Worm (Caenorhabditis elegans) whole organism, L4 larva: Measurements from ENCODE around the gene msp-59.

Experiments
- F10B5.3 ChIP-seq: sonication (generic microtip); optimal IDR thresholded peaks from 2 replicates; lab custom pipeline; 2016; ENCODE audit warnings: mild to moderate bottlenecking, missing genetic modification characterization, missing compliant biosample characterization
- F37D6.2 ChIP-seq: sonication (generic microtip); optimal IDR thresholded peaks from 2 replicates; lab custom pipeline; 2016; ENCODE audit warnings: mild to moderate bottlenecking, missing genetic modification characterization, missing compliant biosample characterization
- F44E2.7 ChIP-seq: fragments of 200-800 bp; sonication (Bioruptor generic); IDR thresholded peaks from 2 replicates; pipeline ENCODE4 v2.1.2; 2022; ENCODE audit warnings: missing genetic modification characterization, missing compliant biosample characterization
- F49E8.2 ChIP-seq: sonication (generic microtip); optimal IDR thresholded peaks from 2 replicates; lab custom pipeline; 2016; ENCODE audit warnings: missing compliant biosample characterization, mild to moderate bottlenecking, missing genetic modification characterization, borderline replicate concordance
- T26A8.4 ChIP-seq: fragments of 200-800 bp; sonication (Bioruptor generic); IDR thresholded peaks from 2 replicates; pipeline ENCODE4 v1.3.6; 2022; ENCODE audit warnings: missing genetic modification characterization, missing compliant biosample characterization
- Y5F2A.4 ChIP-seq: fragments of 200-800 bp; sonication (Bioruptor generic); optimal IDR thresholded peaks from 2 replicates; lab custom pipeline; 2018; ENCODE audit warnings: mild to moderate bottlenecking, missing genetic modification characterization, missing compliant biosample characterization
- Y75B8A.6 ChIP-seq: fragments of 200-800 bp; sonication (Bioruptor generic); IDR thresholded peaks from 2 replicates; pipeline ENCODE4 v1.3.6; 2022; ENCODE audit warnings: missing genetic modification reagents, missing genetic modification characterization, missing compliant biosample characterization
- ZK546.5 ChIP-seq, 2 experiments: sonication (generic microtip); optimal IDR thresholded peaks; 2 replicates each; lab custom pipeline; 2017; ENCODE audit warnings: missing biosample characterization in 2 of 2, missing genetic modification characterization in 2 of 2
- aha-1 ChIP-seq: fragments of 150-350 bp; peaks from one replicate; lab custom pipeline; 2014; ENCODE audit warnings: missing biosample characterization, missing genetic modification characterization
- ama-1 ChIP-seq: fragments of 150-350 bp; optimal IDR thresholded peaks from 2 replicates; lab custom pipeline; 2014; ENCODE audit warnings: inconsistent platforms, mixed read lengths
- ceh-20 ChIP-seq: fragments of 200-800 bp; sonication (Bioruptor generic); IDR thresholded peaks from 2 replicates; pipeline ENCODE4 v1.3.6; 2022; ENCODE audit warnings: missing genetic modification reagents, missing genetic modification characterization, missing compliant biosample characterization
- ceh-28 ChIP-seq: fragments of 150-350 bp; optimal IDR thresholded peaks from 2 replicates; lab custom pipeline; 2014; ENCODE audit warnings: missing biosample characterization, missing genetic modification reagents, missing genetic modification characterization
- ceh-32 ChIP-seq: sonication (generic microtip); optimal IDR thresholded peaks from 2 replicates; lab custom pipeline; 2016; ENCODE audit warnings: mild to moderate bottlenecking, missing genetic modification characterization, missing compliant biosample characterization; ENCODE audit not compliant: poor library complexity
- ceh-44 ChIP-seq: fragments of 200-800 bp; sonication (Bioruptor generic); IDR thresholded peaks from 2 replicates; pipeline ENCODE4 v1.3.6; 2022; ENCODE audit warnings: missing genetic modification reagents, missing genetic modification characterization, missing compliant biosample characterization
- daf-16 ChIP-seq, 3 experiments: sonication (generic microtip); optimal IDR thresholded peaks; 2 replicates each; lab custom pipeline; 2016 to 2017; ENCODE audit warnings: missing genetic modification characterization in 3 of 3, missing genetic modification reagents in 3 of 3, mild to moderate bottlenecking in 2 of 3, missing compliant biosample characterization in 2 of 3, missing biosample characterization in 1 of 3, moderate library complexity in 1 of 3
- daf-19 ChIP-seq: fragments of 200-800 bp; sonication (Bioruptor generic); conservative IDR thresholded peaks from 2 replicates; pipeline ENCODE4 v1.3.6; 2022; ENCODE audit warnings: missing genetic modification characterization, missing compliant biosample characterization
- dmd-6 ChIP-seq: fragments of 200-800 bp; sonication (Bioruptor generic); IDR thresholded peaks from 2 replicates; pipeline ENCODE4 v1.3.6; 2022; ENCODE audit warnings: missing genetic modification reagents, missing genetic modification characterization, missing compliant biosample characterization
- dmd-8 ChIP-seq: fragments of 200-800 bp; sonication (Bioruptor generic); IDR thresholded peaks from 2 replicates; pipeline ENCODE4 v1.3.6; 2022; ENCODE audit warnings: missing genetic modification characterization, missing compliant biosample characterization
- egl-43 ChIP-seq: fragments of 200-800 bp; sonication (Bioruptor generic); IDR thresholded peaks from 2 replicates; pipeline ENCODE4 v1.3.6; 2022; ENCODE audit warnings: missing genetic modification reagents, missing genetic modification characterization, missing compliant biosample characterization
- fkh-10 ChIP-seq: fragments of 150-350 bp; optimal IDR thresholded peaks from 2 replicates; lab custom pipeline; 2014; ENCODE audit warnings: missing biosample characterization, missing genetic modification reagents, missing genetic modification characterization
- gei-8 ChIP-seq: fragments of 200-800 bp; sonication (Bioruptor generic); optimal IDR thresholded peaks from 2 replicates; lab custom pipeline; 2018; ENCODE audit warnings: mild to moderate bottlenecking, missing genetic modification characterization, missing compliant biosample characterization
- hlh-30 ChIP-seq: sonication (generic microtip); optimal IDR thresholded peaks from 2 replicates; lab custom pipeline; 2017; ENCODE audit warnings: antibody characterized with exemption, mild to moderate bottlenecking, missing genetic modification characterization, missing compliant biosample characterization; ENCODE audit not compliant: insufficient read depth
- hmg-1.1 ChIP-seq: fragments of 200-800 bp; sonication (Bioruptor generic); IDR thresholded peaks from 2 replicates; pipeline ENCODE4 v1.3.6; 2022; ENCODE audit warnings: missing genetic modification reagents, missing genetic modification characterization, missing compliant biosample characterization
- jun-1 ChIP-seq: fragments of 150-350 bp; optimal IDR thresholded peaks from 2 replicates; lab custom pipeline; 2014; ENCODE audit warnings: missing biosample characterization, missing genetic modification reagents, missing genetic modification characterization
- lin-13 ChIP-seq: fragments of 150-350 bp; optimal IDR thresholded peaks from 2 replicates; lab custom pipeline; 2014; ENCODE audit warnings: missing biosample characterization, missing genetic modification reagents, missing genetic modification characterization
- lin-15B ChIP-seq: fragments of 150-350 bp; sonication (generic microtip); optimal IDR thresholded peaks from 3 replicates; lab custom pipeline; 2014; ENCODE audit warnings: missing biosample characterization, missing genetic modification characterization
- lin-38 ChIP-seq: fragments of 200-800 bp; sonication (Bioruptor generic); IDR thresholded peaks from 2 replicates; pipeline ENCODE4 v1.3.6; 2022; ENCODE audit warnings: missing genetic modification reagents, missing genetic modification characterization, missing compliant biosample characterization
- madf-9 ChIP-seq: fragments of 200-800 bp; sonication (Bioruptor generic); conservative IDR thresholded peaks from 2 replicates; pipeline ENCODE4 v1.3.6; 2022; ENCODE audit warnings: missing genetic modification reagents, missing genetic modification characterization, missing compliant biosample characterization
- mdl-1 ChIP-seq, 2 experiments: fragments of 150-350 bp in 1 of 2; sonication (generic microtip) in 1 of 2; optimal IDR thresholded peaks; 2 replicates each; lab custom pipeline; 2014 to 2017; ENCODE audit warnings: missing biosample characterization in 2 of 2, missing genetic modification characterization in 2 of 2
- mep-1 ChIP-seq: fragments of 150-350 bp; sonication (generic microtip); optimal IDR thresholded peaks from 3 replicates; lab custom pipeline; 2014; ENCODE audit warnings: missing biosample characterization, missing genetic modification characterization
- mxl-2 ChIP-seq: fragments of 200-800 bp; sonication (Bioruptor generic); conservative IDR thresholded peaks from 2 replicates; pipeline ENCODE4 v1.3.6; 2022; ENCODE audit warnings: missing genetic modification reagents, missing genetic modification characterization, missing compliant biosample characterization
- mxl-3 ChIP-seq: fragments of 200-800 bp; sonication (Bioruptor generic); optimal IDR thresholded peaks from 2 replicates; lab custom pipeline; 2018; ENCODE audit warnings: mild to moderate bottlenecking, missing genetic modification characterization, missing compliant biosample characterization
- nhr-102 ChIP-seq: sonication (generic microtip); optimal IDR thresholded peaks from 2 replicates; lab custom pipeline; 2016; ENCODE audit warnings: mild to moderate bottlenecking, missing genetic modification characterization, moderate library complexity, missing compliant biosample characterization
- nhr-237 ChIP-seq: sonication (generic microtip); optimal IDR thresholded peaks from 2 replicates; lab custom pipeline; 2017; ENCODE audit warnings: missing biosample characterization, missing genetic modification characterization
- nhr-28 ChIP-seq: fragments of 150-350 bp; optimal IDR thresholded peaks from 2 replicates; lab custom pipeline; 2014; ENCODE audit warnings: missing biosample characterization, missing genetic modification characterization
- nhr-41 ChIP-seq: fragments of 200-800 bp; sonication (Bioruptor generic); IDR thresholded peaks from 2 replicates; pipeline ENCODE4 v1.3.6; 2022; ENCODE audit warnings: missing genetic modification reagents, missing genetic modification characterization, missing compliant biosample characterization
- nhr-76 ChIP-seq: fragments of 150-350 bp; optimal IDR thresholded peaks from 2 replicates; lab custom pipeline; 2014; ENCODE audit warnings: missing biosample characterization, missing genetic modification characterization
- pqm-1 ChIP-seq: sonication (generic microtip); optimal IDR thresholded peaks from 2 replicates; lab custom pipeline; 2017; ENCODE audit warnings: missing biosample characterization, missing genetic modification characterization
- rbr-2 ChIP-seq: sonication (generic microtip); optimal IDR thresholded peaks from 2 replicates; lab custom pipeline; 2016; ENCODE audit warnings: missing genotype, missing genetic modification characterization, missing compliant biosample characterization
- sdz-12 ChIP-seq: fragments of 200-800 bp; sonication (Bioruptor generic); optimal IDR thresholded peaks from 2 replicates; lab custom pipeline; 2018; ENCODE audit warnings: mild to moderate bottlenecking, missing genetic modification characterization, missing compliant biosample characterization
- skn-1 ChIP-seq: fragments of 150-350 bp; optimal IDR thresholded peaks from 2 replicates; lab custom pipeline; 2014; ENCODE audit warnings: missing biosample characterization, missing genetic modification characterization
- snpc-4 ChIP-seq: fragments of 150-350 bp; optimal IDR thresholded peaks from 2 replicates; lab custom pipeline; 2014; ENCODE audit warnings: missing biosample characterization, missing genetic modification characterization
- spr-1 ChIP-seq: sonication (generic microtip); optimal IDR thresholded peaks from 2 replicates; lab custom pipeline; 2016; ENCODE audit warnings: mild to moderate bottlenecking, missing genetic modification characterization, missing compliant biosample characterization
- spr-3 ChIP-seq: fragments of 200-800 bp; sonication (Bioruptor generic); optimal IDR thresholded peaks from 2 replicates; lab custom pipeline; 2018; ENCODE audit warnings: mild to moderate bottlenecking, missing genetic modification characterization, missing compliant biosample characterization
- tag-97 ChIP-seq: fragments of 200-800 bp; sonication (Bioruptor generic); IDR thresholded peaks from 2 replicates; pipeline ENCODE4 v1.3.6; 2022; ENCODE audit warnings: missing genetic modification characterization, missing compliant biosample characterization
- unc-130 ChIP-seq: sonication (generic microtip); optimal IDR thresholded peaks from 2 replicates; lab custom pipeline; 2016; ENCODE audit warnings: missing genetic modification reagents, missing genetic modification characterization, missing compliant biosample characterization
- unc-62 ChIP-seq, 3 experiments: fragments of 150-350 bp in 1 of 3; sonication (generic microtip); optimal IDR thresholded peaks in 2 of 3; peaks in 1 of 3; 1 replicate in 1 of 3; 2 replicates in 2 of 3; lab custom pipeline; 2014 to 2017; ENCODE audit warnings: missing biosample characterization in 3 of 3, missing genetic modification characterization in 3 of 3, missing genetic modification reagents in 3 of 3, missing genotype in 1 of 3
- ztf-11 ChIP-seq: fragments of 150-350 bp; optimal IDR thresholded peaks from 2 replicates; lab custom pipeline; 2014; ENCODE audit warnings: missing biosample characterization, missing genetic modification characterization
- ztf-7 ChIP-seq: fragments of 150-350 bp; optimal IDR thresholded peaks from 2 replicates; lab custom pipeline; 2014; ENCODE audit warnings: missing biosample characterization, missing genetic modification characterization

Gene msp-59

ce11 chrIV:5337649-5338048 lies 24.7 kb upstream of the msp-59 start:
- TF ChIP-seq daf-16 (GFP tag; optimal IDR thresholded peaks at IDR 0.05; lab: Kevin White, UChicago) (no peak), daf-16 (tag; optimal IDR thresholded peaks at IDR 0.05; lab: Kevin White, UChicago) (no peak), aha-1 (tag; lab: Kevin White, UChicago) (peak; percentile 88), dmd-6 (GFP tag; lab: Robert Waterston, UW) (no peak), mdl-1 (tag; optimal IDR thresholded peaks at IDR 0.05; lab: Kevin White, UChicago) (peak in 1 of 2 experiments; percentile 18), Y75B8A.6 (GFP tag; lab: Robert Waterston, UW) (no peak), lin-15B (no peak), F44E2.7 (no peak), dmd-8 (GFP tag; lab: Robert Waterston, UW) (no peak), hlh-30 (tag; lab: Kevin White, UChicago) (peak; percentile 57), nhr-237 (no peak), unc-130 (GFP tag; lab: Kevin White, UChicago) (no peak), gei-8 (GFP tag; lab: Kevin White, UChicago) (no peak)

ce11 chrIV:5334518-5334917 lies 21.6 kb upstream of the msp-59 start:
- TF ChIP-seq mdl-1 (tag; optimal IDR thresholded peaks at IDR 0.05; lab: Kevin White, UChicago) (no peak), ceh-28 (tag; lab: Kevin White, UChicago) (no peak), mxl-3 (GFP tag; lab: Kevin White, UChicago) (peak; percentile 25), lin-13 (no peak), pqm-1 (no peak), egl-43 (GFP tag; lab: Robert Waterston, UW) (no peak), Y5F2A.4 (peak; percentile 23), ZK546.5 (tag; optimal IDR thresholded peaks at IDR 0.05; lab: Kevin White, UChicago) (no peak), ceh-20 (0 out of 2 replicates have a peak, but pooled peaks have one; percentile 67), rbr-2 (tag; lab: Kevin White, UChicago) (peak; percentile 65), ceh-32 (tag; lab: Kevin White, UChicago) (no peak), ama-1 (lab: Kevin White, UChicago) (no peak), nhr-76 (tag; lab: Kevin White, UChicago) (no peak), spr-3 (no peak), unc-62 (GFP tag; optimal IDR thresholded peaks at IDR 0.05 in 1 of 2; lab: Kevin White, UChicago) (peak in 1 of 2 experiments; percentile 19), unc-62 (tag; optimal IDR thresholded peaks at IDR 0.05; lab: Kevin White, UChicago) (no peak), hmg-1.1 (peak; percentile 83), jun-1 (tag; lab: Kevin White, UChicago) (no peak), F10B5.3 (tag; lab: Kevin White, UChicago) (no peak), sdz-12 (GFP tag; lab: Kevin White, UChicago) (no peak), unc-130 (GFP tag; lab: Kevin White, UChicago) (no peak), snpc-4 (tag; lab: Kevin White, UChicago) (no peak), ztf-7 (tag; lab: Kevin White, UChicago) (no peak), F37D6.2 (tag; lab: Kevin White, UChicago) (peak; percentile 19), skn-1 (no peak), nhr-28 (no peak), ztf-11 (tag; lab: Kevin White, UChicago) (no peak), spr-1 (no peak), lin-38 (GFP tag; lab: Robert Waterston, UW) (peak; percentile 79), madf-9 (GFP tag; lab: Robert Waterston, UW) (peak; percentile 34; the same call in 1 of the 2 replicates), T26A8.4 (GFP tag; lab: Robert Waterston, UW) (peak; percentile 70; the same call in 1 of the 2 replicates), Y75B8A.6 (GFP tag; lab: Robert Waterston, UW) (no peak), mxl-2 (GFP tag; lab: Robert Waterston, UW) (no peak), nhr-102 (tag; lab: Kevin White, UChicago) (peak; percentile 18), daf-19 (GFP tag; lab: Robert Waterston, UW) (no peak), mep-1 (tag; lab: Kevin White, UChicago) (peak; percentile 62), ceh-44 (peak; percentile 73), nhr-41 (GFP tag; lab: Robert Waterston, UW) (no peak), tag-97 (GFP tag; lab: Robert Waterston, UW) (no peak), F49E8.2 (tag; lab: Kevin White, UChicago) (no peak), fkh-10 (no peak), dmd-6 (GFP tag; lab: Robert Waterston, UW) (peak; percentile 58)
